Worm (Caenorhabditis elegans) whole organism, L1 larva: Measurements from ENCODE around the gene F43B10.1.

Experiments
- C04F5.9 ChIP-seq: sonication (generic microtip); optimal IDR thresholded peaks from 2 replicates; lab custom pipeline; 2016; ENCODE audit warnings: missing genetic modification characterization, missing compliant biosample characterization
- C16A3.4 ChIP-seq: fragments of 150-350 bp; optimal IDR thresholded peaks from 2 replicates; lab custom pipeline; 2014; ENCODE audit warnings: missing biosample characterization, missing genetic modification characterization
- aly-2 ChIP-seq: fragments of 150-350 bp; optimal IDR thresholded peaks from 2 replicates; lab custom pipeline; 2014; ENCODE audit warnings: missing biosample characterization, missing genetic modification characterization
- ceh-63 ChIP-seq: fragments of 200-800 bp; sonication (Bioruptor generic); optimal IDR thresholded peaks from 2 replicates; lab custom pipeline; 2018; ENCODE audit warnings: mild to moderate bottlenecking, missing genetic modification characterization, missing compliant biosample characterization
- ceh-8 ChIP-seq: fragments of 200-800 bp; sonication (Bioruptor generic); optimal IDR thresholded peaks from 2 replicates; lab custom pipeline; 2018; ENCODE audit warnings: mild to moderate bottlenecking, missing genetic modification characterization, moderate library complexity, missing compliant biosample characterization
- ceh-88 ChIP-seq: fragments of 200-800 bp; sonication (Bioruptor generic); IDR thresholded peaks from 2 replicates; pipeline ENCODE4 v1.3.6; 2022; ENCODE audit warnings: missing genetic modification characterization, missing compliant biosample characterization
- ces-1 ChIP-seq: fragments of 150-350 bp; optimal IDR thresholded peaks from 2 replicates; lab custom pipeline; 2014; ENCODE audit warnings: missing biosample characterization, missing genetic modification reagents, missing genetic modification characterization
- dpl-1 ChIP-seq, 3 experiments: fragments of 150-350 bp in 2 of 3; sonication (generic microtip) in 1 of 3; optimal IDR thresholded peaks; 2 replicates each; lab custom pipeline; 2014 to 2017; ENCODE audit warnings: missing biosample characterization in 3 of 3, missing genetic modification characterization in 3 of 3, missing genetic modification reagents in 3 of 3
- dsc-1 ChIP-seq: sonication (generic microtip); optimal IDR thresholded peaks from 2 replicates; lab custom pipeline; 2016; ENCODE audit warnings: mild to moderate bottlenecking, missing genetic modification characterization, missing compliant biosample characterization
- efl-1 ChIP-seq, 4 experiments: fragments of 150-350 bp; optimal IDR thresholded peaks in 3 of 4; peaks in 1 of 4; 1 replicate in 1 of 4; 2 replicates in 3 of 4; lab custom pipeline; 2014; ENCODE audit warnings: missing biosample characterization in 2 of 4, missing genetic modification characterization in 2 of 4, missing genetic modification reagents in 2 of 4
- egl-13 ChIP-seq: sonication (generic microtip); optimal IDR thresholded peaks from 2 replicates; lab custom pipeline; 2016; ENCODE audit warnings: missing genotype, missing genetic modification reagents, missing genetic modification characterization, missing compliant biosample characterization
- fkh-4 ChIP-seq: sonication (generic microtip); optimal IDR thresholded peaks from 2 replicates; lab custom pipeline; 2016; ENCODE audit warnings: missing compliant biosample characterization, missing genetic modification characterization, borderline replicate concordance
- fkh-8 ChIP-seq: sonication (generic microtip); optimal IDR thresholded peaks from 2 replicates; lab custom pipeline; 2016; ENCODE audit warnings: mild to moderate bottlenecking, missing genetic modification characterization, missing compliant biosample characterization
- fos-1 ChIP-seq: fragments of 150-350 bp; optimal IDR thresholded peaks from 2 replicates; lab custom pipeline; 2014; ENCODE audit warnings: missing biosample characterization, missing genetic modification characterization
- grh-1 ChIP-seq: fragments of 200-800 bp; sonication (Bioruptor generic); IDR thresholded peaks from 2 replicates; pipeline ENCODE4 v1.3.6; 2022; ENCODE audit warnings: missing genetic modification reagents, missing genetic modification characterization, missing compliant biosample characterization
- isw-1 ChIP-seq: fragments of 200-800 bp; sonication (Bioruptor generic); IDR thresholded peaks from 2 replicates; pipeline ENCODE4 v1.3.6; 2022; ENCODE audit warnings: missing genetic modification characterization, missing compliant biosample characterization
- jun-1 ChIP-seq: fragments of 150-350 bp; optimal IDR thresholded peaks from 2 replicates; lab custom pipeline; 2014; ENCODE audit warnings: missing biosample characterization, missing genetic modification reagents, missing genetic modification characterization
- lin-14 ChIP-seq: fragments of 200-800 bp; sonication (Bioruptor generic); optimal IDR thresholded peaks from 2 replicates; lab custom pipeline; 2018; ENCODE audit warnings: mild to moderate bottlenecking, missing genetic modification characterization, moderate library complexity, missing compliant biosample characterization
- lin-15B ChIP-seq: fragments of 150-350 bp; sonication (generic microtip); optimal IDR thresholded peaks from 3 replicates; lab custom pipeline; 2014; ENCODE audit warnings: missing biosample characterization, missing genetic modification characterization
- lin-39 ChIP-seq: fragments of 150-350 bp; optimal IDR thresholded peaks from 2 replicates; lab custom pipeline; 2014; ENCODE audit warnings: missing biosample characterization, missing genetic modification reagents, missing genetic modification characterization
- mab-9 ChIP-seq: fragments of 200-800 bp; sonication (Bioruptor generic); IDR thresholded peaks from 2 replicates; pipeline ENCODE4 v1.3.6; 2022; ENCODE audit warnings: missing genetic modification reagents, missing genetic modification characterization, missing compliant biosample characterization
- mef-2 ChIP-seq: fragments of 150-350 bp; optimal IDR thresholded peaks from 2 replicates; lab custom pipeline; 2014; ENCODE audit warnings: missing biosample characterization, missing genetic modification characterization
- mep-1 ChIP-seq: fragments of 150-350 bp; optimal IDR thresholded peaks from 2 replicates; lab custom pipeline; 2014; ENCODE audit warnings: missing biosample characterization, missing genetic modification characterization
- nhr-19 ChIP-seq: fragments of 200-800 bp; sonication (Bioruptor generic); conservative IDR thresholded peaks from 2 replicates; pipeline ENCODE4 v1.3.6; 2022; ENCODE audit warnings: missing genetic modification characterization, missing compliant biosample characterization
- nhr-20 ChIP-seq: sonication (generic microtip); optimal IDR thresholded peaks from 2 replicates; lab custom pipeline; 2016; ENCODE audit warnings: mild to moderate bottlenecking, missing genetic modification characterization, missing compliant biosample characterization
- nhr-237 ChIP-seq: fragments of 150-350 bp; optimal IDR thresholded peaks from 2 replicates; lab custom pipeline; 2014; ENCODE audit warnings: missing biosample characterization, missing genetic modification characterization
- nhr-47 ChIP-seq: sonication (generic microtip); optimal IDR thresholded peaks from 2 replicates; lab custom pipeline; 2016; ENCODE audit warnings: mild to moderate bottlenecking, missing genetic modification characterization, moderate library complexity, missing compliant biosample characterization
- pag-3 ChIP-seq: sonication (generic microtip); optimal IDR thresholded peaks from 2 replicates; lab custom pipeline; 2017; ENCODE audit warnings: missing genetic modification characterization, mild to moderate bottlenecking, missing compliant biosample characterization, antibody characterized with exemption, borderline replicate concordance; ENCODE audit not compliant: insufficient read depth
- pax-3 ChIP-seq: fragments of 200-800 bp; sonication (Bioruptor generic); optimal IDR thresholded peaks from 2 replicates; lab custom pipeline; 2018; ENCODE audit warnings: mild to moderate bottlenecking, missing genetic modification characterization, moderate library complexity, missing compliant biosample characterization
- rnt-1 ChIP-seq: sonication (generic microtip); optimal IDR thresholded peaks from 2 replicates; lab custom pipeline; 2016; ENCODE audit warnings: mild to moderate bottlenecking, missing genetic modification characterization, moderate library complexity, missing compliant biosample characterization
- sox-4 ChIP-seq: sonication (generic microtip); optimal IDR thresholded peaks from 2 replicates; lab custom pipeline; 2016; ENCODE audit warnings: missing genetic modification characterization, missing compliant biosample characterization
- sptf-1 ChIP-seq: fragments of 150-350 bp; optimal IDR thresholded peaks from 2 replicates; lab custom pipeline; 2014; ENCODE audit warnings: missing biosample characterization, missing genetic modification characterization
- swsn-7 ChIP-seq: sonication (generic microtip); optimal IDR thresholded peaks from 2 replicates; lab custom pipeline; 2016; ENCODE audit warnings: missing genetic modification characterization, missing compliant biosample characterization
- tlp-1 ChIP-seq: fragments of 150-350 bp; optimal IDR thresholded peaks from 2 replicates; lab custom pipeline; 2014; ENCODE audit warnings: missing biosample characterization, missing genetic modification characterization
- vab-15 ChIP-seq: sonication (generic microtip); optimal IDR thresholded peaks from 2 replicates; lab custom pipeline; 2017; ENCODE audit warnings: missing genotype, mild to moderate bottlenecking, missing genetic modification characterization, missing compliant biosample characterization
- xbp-1 ChIP-seq: sonication (generic microtip); optimal IDR thresholded peaks from 2 replicates; lab custom pipeline; 2016; ENCODE audit warnings: missing genetic modification characterization, missing compliant biosample characterization
- zip-4 ChIP-seq: fragments of 200-800 bp; sonication (Bioruptor generic); optimal IDR thresholded peaks from 2 replicates; lab custom pipeline; 2018; ENCODE audit warnings: mild to moderate bottlenecking, missing genetic modification characterization, moderate library complexity, missing compliant biosample characterization
- ztf-4 ChIP-seq: fragments of 150-350 bp; optimal IDR thresholded peaks from 2 replicates; lab custom pipeline; 2014; ENCODE audit warnings: missing biosample characterization, missing genetic modification characterization

Gene F43B10.1

DNA sequence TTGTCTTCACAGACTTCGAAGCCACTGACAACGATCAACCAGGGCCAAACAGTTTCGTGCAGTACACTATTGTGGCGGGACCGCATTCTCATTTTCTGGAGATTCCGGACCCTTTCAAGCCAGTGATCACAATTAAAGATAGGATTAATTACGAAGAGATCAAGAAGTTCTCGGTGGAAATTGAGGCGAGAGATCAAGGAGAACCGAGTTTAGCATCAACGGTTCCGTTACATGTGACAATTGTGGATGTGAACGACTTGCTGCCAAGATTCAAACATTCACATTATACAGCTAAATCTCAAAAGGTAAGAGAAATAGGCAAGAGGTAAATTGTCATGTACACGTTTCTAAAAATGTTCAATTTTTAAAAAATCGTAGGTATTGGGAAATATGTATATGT is 64.8 kb downstream of the F43B10.1 start:
- TF ChIP-seq pax-3 = no peak
- no peak for TF ChIP-seq efl-1 (optimal IDR thresholded peaks at IDR 0.05; lab: Kevin White, UChicago)
- no peak for TF ChIP-seq efl-1 (GFP tag; optimal IDR thresholded peaks at IDR 0.05 in 1 of 2; lab: Kevin White, UChicago)
- TF ChIP-seq ceh-88 (GFP tag; lab: Robert Waterston, UW) = no peak
- no peak for TF ChIP-seq vab-15 (tag; lab: Kevin White, UChicago)
- TF ChIP-seq mab-9 (GFP tag; lab: Robert Waterston, UW) = no peak
- no peak for TF ChIP-seq nhr-237
- no peak for TF ChIP-seq mep-1 (tag; lab: Kevin White, UChicago)

DNA sequence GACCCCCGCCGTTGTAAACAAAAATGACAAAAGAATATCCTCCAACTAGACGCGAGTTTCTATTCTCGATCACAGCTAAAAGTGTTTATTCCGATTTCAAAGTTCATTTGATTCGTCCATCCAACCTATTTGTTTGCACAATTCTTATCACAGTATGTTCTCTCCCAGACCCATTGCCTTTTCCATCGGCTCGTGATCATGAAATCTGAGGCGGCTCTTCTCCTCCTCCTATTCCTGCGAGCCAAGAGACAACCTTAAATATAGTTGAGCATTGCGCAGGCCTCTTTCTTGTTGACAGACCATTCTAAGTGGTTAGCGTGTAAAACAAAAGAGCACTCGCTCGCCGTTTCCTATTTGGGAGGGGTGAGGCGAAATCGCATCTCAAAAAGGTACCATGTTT is 65.7 kb downstream of the F43B10.1 start:
- TF ChIP-seq lin-15B (tag; lab: Kevin White, UChicago) (no peak), ceh-63 (GFP tag; lab: Kevin White, UChicago) (no peak), tlp-1 (tag; lab: Kevin White, UChicago) (no peak), ces-1 (GFP tag; lab: Kevin White, UChicago) (no peak)

DNA sequence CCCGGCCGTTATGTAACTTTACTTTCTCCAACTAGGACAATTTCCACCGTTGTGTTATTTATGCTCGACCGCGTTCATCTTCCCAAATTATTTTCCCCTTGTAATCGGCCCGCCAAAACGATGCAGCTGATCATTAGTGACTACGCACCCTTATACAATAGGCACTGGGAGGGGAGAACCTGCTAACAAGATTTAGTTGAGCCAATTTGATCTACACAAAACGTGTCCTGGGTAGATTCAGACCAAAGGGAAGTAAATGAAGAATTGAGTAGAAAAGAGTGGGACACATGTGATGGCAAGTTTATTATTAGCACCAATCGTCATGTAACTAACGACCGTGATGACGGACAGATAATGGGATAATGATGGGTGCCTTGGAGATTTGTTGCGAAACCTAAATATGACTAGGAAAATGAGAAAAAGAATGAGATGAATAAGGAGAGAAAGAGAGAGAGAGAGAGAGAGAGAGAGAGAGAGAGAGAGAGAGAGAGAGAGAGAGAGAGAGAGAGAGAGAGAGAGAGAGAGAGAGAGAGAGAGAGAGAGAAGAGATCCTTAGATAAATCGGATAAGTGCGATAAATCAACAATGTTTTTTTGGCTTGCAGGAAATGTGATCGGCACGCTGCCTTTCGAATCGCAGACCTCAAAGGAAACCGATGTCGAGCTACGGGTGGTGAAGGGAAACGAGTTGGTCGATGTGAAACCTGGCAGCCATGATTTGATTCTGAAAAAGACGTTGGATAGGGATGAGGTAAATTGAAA is 66.9 kb downstream of the F43B10.1 start:
- TF ChIP-seq egl-13 (tag; lab: Kevin White, UChicago) (no peak), ceh-8 (GFP tag; lab: Kevin White, UChicago) (peak; percentile 59), fkh-8 (tag; lab: Kevin White, UChicago) (peak; percentile 2), dsc-1 (tag; lab: Kevin White, UChicago) (peak; percentile 37), aly-2 (tag; lab: Kevin White, UChicago) (no peak), lin-14 (GFP tag; lab: Kevin White, UChicago) (peak; percentile 38)

DNA sequence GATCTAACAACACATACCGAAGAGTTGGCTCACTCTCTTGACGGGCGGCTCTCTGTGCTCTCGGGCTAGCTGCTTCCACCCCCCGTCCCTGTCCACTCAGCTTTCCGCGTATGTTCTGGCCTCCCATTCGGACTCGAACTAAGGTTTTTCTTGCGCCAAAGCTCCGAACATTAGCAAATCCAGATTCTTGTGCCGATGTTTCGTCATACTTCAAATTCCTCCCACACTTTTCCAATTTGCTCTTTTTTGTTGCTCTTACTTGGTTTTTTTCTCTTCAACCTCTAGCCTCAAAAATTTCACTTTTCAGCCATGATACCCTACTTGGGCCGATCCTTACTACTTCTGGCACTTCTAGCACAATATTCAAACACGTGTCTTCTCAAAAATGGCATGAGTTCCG is 67.7 kb downstream of the F43B10.1 start, which contains the start of gene cdh-9:
Gene cdh-9 (plus strand): TSS at position 301 of the 400 bp plus-strand sequence.
- no peak for TF ChIP-seq mab-9 (GFP tag; lab: Robert Waterston, UW)
- no peak for TF ChIP-seq vab-15 (tag; lab: Kevin White, UChicago)
- no peak for TF ChIP-seq swsn-7 (tag; lab: Kevin White, UChicago)
- TF ChIP-seq dpl-1 (GFP tag; optimal IDR thresholded peaks at IDR 0.05; lab: Kevin White, UChicago) = no peak
- no peak for TF ChIP-seq nhr-47 (tag; lab: Kevin White, UChicago)
- no peak for TF ChIP-seq grh-1 (GFP tag; lab: Robert Waterston, UW)
- no peak for TF ChIP-seq fkh-4 (tag; lab: Kevin White, UChicago)
- TF ChIP-seq nhr-19 (GFP tag; lab: Robert Waterston, UW) = no peak
- TF ChIP-seq fos-1 (tag; lab: Kevin White, UChicago) = no peak
- no peak for TF ChIP-seq nhr-20 (tag; lab: Kevin White, UChicago)
- no peak for TF ChIP-seq C04F5.9 (tag; lab: Kevin White, UChicago)
- TF ChIP-seq sox-4 (tag; lab: Kevin White, UChicago) = no peak
- TF ChIP-seq, all 84 proteins: peak for 0

DNA sequence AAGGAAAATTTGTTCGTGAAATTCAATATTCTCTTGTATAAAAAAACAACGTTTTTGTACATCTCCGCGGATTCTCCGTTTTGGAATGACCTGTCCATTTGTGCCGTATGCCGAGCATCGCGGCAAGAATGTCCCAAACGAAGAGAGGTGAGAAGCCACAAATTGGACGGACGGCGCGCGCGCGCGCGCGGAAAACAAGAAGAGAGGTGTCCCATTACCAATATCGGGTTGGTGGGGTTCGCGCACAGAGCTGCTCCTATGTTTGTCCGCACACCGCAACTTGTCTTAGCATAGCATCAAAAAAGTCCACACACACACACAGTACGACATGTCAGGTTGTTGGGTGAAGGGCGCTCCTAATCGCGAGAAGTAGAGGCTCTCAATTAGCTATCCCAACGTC is 71.1 kb downstream of the F43B10.1 start:
- TF ChIP-seq zip-4 (GFP tag; lab: Kevin White, UChicago) = no peak
- TF ChIP-seq efl-1 (optimal IDR thresholded peaks at IDR 0.05; lab: Kevin White, UChicago) = no peak
- TF ChIP-seq efl-1 (GFP tag; optimal IDR thresholded peaks at IDR 0.05 in 1 of 2; lab: Kevin White, UChicago) = peak in 1 of 2 experiments; percentile 87

DNA sequence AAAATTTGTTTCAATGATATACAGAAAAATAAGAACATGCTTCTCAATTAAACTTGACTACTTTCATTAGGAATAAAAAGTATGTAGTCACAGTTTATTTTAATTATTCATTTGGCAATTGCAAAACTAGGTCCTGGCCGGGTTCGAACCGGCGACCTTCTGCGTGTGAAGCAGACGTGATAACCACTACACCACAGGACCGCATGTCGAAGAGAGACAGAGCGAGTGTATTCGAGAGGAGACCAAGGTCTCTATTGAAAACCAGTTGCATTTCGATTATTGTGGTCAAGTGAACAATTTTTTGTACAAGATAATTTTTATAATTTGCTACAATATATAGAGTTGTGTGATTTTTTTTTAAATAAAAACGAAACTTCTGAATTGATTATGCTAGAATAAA is 71.8 kb downstream of the F43B10.1 start:
- TF ChIP-seq sptf-1 (tag; lab: Kevin White, UChicago) (no peak), lin-39 (no peak), mef-2 (tag; lab: Kevin White, UChicago) (no peak), pag-3 (tag; lab: Kevin White, UChicago) (no peak), isw-1 (GFP tag; lab: Robert Waterston, UW) (no peak), nhr-237 (peak; percentile 6), ztf-4 (tag; lab: Kevin White, UChicago) (no peak), jun-1 (tag; lab: Kevin White, UChicago) (peak; percentile 27), ceh-63 (GFP tag; lab: Kevin White, UChicago) (no peak), ces-1 (GFP tag; lab: Kevin White, UChicago) (no peak), lin-15B (tag; lab: Kevin White, UChicago) (no peak), ceh-88 (GFP tag; lab: Robert Waterston, UW) (peak; percentile 56; the same call in 1 of the 2 replicates), xbp-1 (peak; percentile 46), C16A3.4 (tag; lab: Kevin White, UChicago) (peak; percentile 71), dpl-1 (GFP tag; optimal IDR thresholded peaks at IDR 0.05; lab: Kevin White, UChicago) (peak in 2 of 3 experiments; percentile 7 to 21), swsn-7 (tag; lab: Kevin White, UChicago) (peak; percentile 66), fos-1 (tag; lab: Kevin White, UChicago) (peak; percentile 52), rnt-1 (peak; percentile 65), tlp-1 (tag; lab: Kevin White, UChicago) (no peak), zip-4 (GFP tag; lab: Kevin White, UChicago) (no peak)
